Fruit fly (Drosophila melanogaster) whole organism, embryonic: ENCODE measurements around the gene dnc.

Source experiments
- B-H1 ChIP-seq: fragments of 200-800 bp; sonication (Bioruptor generic); IDR thresholded peaks from 3 replicates; pipeline ENCODE4 v1.3.6; 2022; ENCODE audit warnings: missing biosample characterization, missing genetic modification characterization
- CG12391 ChIP-seq: fragments of 200-800 bp; sonication (Bioruptor generic); optimal IDR thresholded peaks from 3 replicates; lab custom pipeline; 2018; ENCODE audit warnings: missing biosample characterization, mild to moderate bottlenecking, missing genetic modification characterization, moderate library complexity
- CG13123 ChIP-seq: fragments of 200-800 bp; sonication (Bioruptor generic); optimal IDR thresholded peaks from 2 replicates; lab custom pipeline; 2016; ENCODE audit warnings: missing biosample characterization, missing genetic modification characterization
- CG13624 ChIP-seq: fragments of 200-800 bp; sonication (Bioruptor generic); optimal IDR thresholded peaks from 2 replicates; lab custom pipeline; 2016; ENCODE audit warnings: missing biosample characterization, missing genetic modification characterization
- CG1603 ChIP-seq: fragments of 200-800 bp; sonication (Bioruptor generic); optimal IDR thresholded peaks from 2 replicates; lab custom pipeline; 2019; ENCODE audit warnings: missing biosample characterization, mild to moderate bottlenecking, missing genetic modification characterization, moderate library complexity
- CG16863 ChIP-seq: fragments of 200-800 bp; sonication (Bioruptor generic); optimal IDR thresholded peaks from 3 replicates; lab custom pipeline; 2016; ENCODE audit warnings: missing biosample characterization, missing genetic modification characterization
- CG17328 ChIP-seq: fragments of 200-800 bp; sonication (Bioruptor generic); IDR thresholded peaks from 2 replicates; pipeline ENCODE4 v1.3.6; 2022; ENCODE audit warnings: missing biosample characterization, missing genetic modification characterization
- CG34224 ChIP-seq: fragments of 200-800 bp; sonication (Bioruptor generic); IDR thresholded peaks from 3 replicates; pipeline ENCODE4 v1.3.6; 2022; ENCODE audit warnings: missing biosample characterization, missing genetic modification characterization; ENCODE audit not compliant: partially characterized antibody
- CG6175 ChIP-seq: fragments of 200-800 bp; sonication (Bioruptor generic); IDR thresholded peaks from 3 replicates; pipeline ENCODE4 v1.3.6; 2022; ENCODE audit warnings: missing biosample characterization, missing genetic modification characterization
- CG6272 ChIP-seq: fragments of 200-800 bp; sonication (Bioruptor generic); IDR thresholded peaks from 2 replicates; pipeline ENCODE4 v1.3.6; 2022; ENCODE audit warnings: missing biosample characterization, missing genetic modification characterization
- CG6765 ChIP-seq: fragments of 200-800 bp; sonication (Bioruptor generic); optimal IDR thresholded peaks from 3 replicates; lab custom pipeline; 2017; ENCODE audit warnings: missing biosample characterization, mild to moderate bottlenecking, missing genetic modification characterization
- CG8290 ChIP-seq, 3 experiments: fragments of 200-800 bp; sonication (Bioruptor generic); optimal IDR thresholded peaks; 2 replicates each; lab custom pipeline; 2016 to 2019; ENCODE audit warnings: missing biosample characterization in 3 of 3, missing genetic modification characterization in 3 of 3, mild to moderate bottlenecking in 2 of 3, moderate library complexity in 1 of 3
- CG9215 ChIP-seq: fragments of 200-800 bp; sonication (Bioruptor generic); IDR thresholded peaks from 2 replicates; pipeline ENCODE4 v1.3.6; 2022; ENCODE audit warnings: missing biosample characterization, missing genetic modification characterization
- CG9876 ChIP-seq: fragments of 200-800 bp; sonication (Bioruptor generic); optimal IDR thresholded peaks from 2 replicates; lab custom pipeline; 2016; ENCODE audit warnings: missing biosample characterization, missing genetic modification characterization
- ERR ChIP-seq: fragments of 200-800 bp; sonication (Bioruptor generic); optimal IDR thresholded peaks from 2 replicates; lab custom pipeline; 2016; ENCODE audit warnings: missing biosample characterization, missing genetic modification characterization
- H15 ChIP-seq: fragments of 200-800 bp; sonication (Bioruptor generic); IDR thresholded peaks from 3 replicates; pipeline ENCODE4 v1.3.6; 2022; ENCODE audit warnings: missing biosample characterization, missing genetic modification characterization
- HLH3B ChIP-seq: fragments of 200-800 bp; sonication (Bioruptor generic); IDR thresholded peaks from 2 replicates; pipeline ENCODE4 v1.3.6; 2022; ENCODE audit warnings: missing biosample characterization, missing genetic modification characterization
- Hmr ChIP-seq: fragments of 200-800 bp; sonication (Bioruptor generic); optimal IDR thresholded peaks from 3 replicates; lab custom pipeline; 2017; ENCODE audit warnings: mild to moderate bottlenecking, missing biosample characterization, missing genetic modification reagents, missing genetic modification characterization
- Lpt ChIP-seq: fragments of >200 bp; optimal IDR thresholded peaks from 2 replicates; lab custom pipeline; 2018; ENCODE audit warnings: missing biosample characterization, missing genetic modification characterization
- Mad ChIP-seq: fragments of 200-800 bp; sonication (Bioruptor generic); optimal IDR thresholded peaks from 2 replicates; lab custom pipeline; 2016; ENCODE audit warnings: missing biosample characterization, missing genetic modification characterization
- Mes4 ChIP-seq: fragments of 200-800 bp; sonication (Bioruptor generic); optimal IDR thresholded peaks from 2 replicates; lab custom pipeline; 2016; ENCODE audit warnings: missing biosample characterization, missing genetic modification characterization
- Sox102F ChIP-seq: fragments of 200-800 bp; sonication (Bioruptor generic); optimal IDR thresholded peaks from 2 replicates; lab custom pipeline; 2018; ENCODE audit warnings: missing biosample characterization, mild to moderate bottlenecking, missing genetic modification characterization, moderate library complexity
- bsh ChIP-seq, 2 experiments: fragments of 200-800 bp; sonication (Bioruptor generic); optimal IDR thresholded peaks; 2 replicates each; lab custom pipeline; 2017 to 2018; ENCODE audit warnings: mild to moderate bottlenecking in 2 of 2, missing biosample characterization in 2 of 2, missing genetic modification characterization in 2 of 2, moderate library complexity in 1 of 2
- caup ChIP-seq: fragments of 200-800 bp; sonication (Bioruptor generic); optimal IDR thresholded peaks from 3 replicates; lab custom pipeline; 2017; ENCODE audit warnings: missing biosample characterization, mild to moderate bottlenecking, missing genetic modification characterization, moderate library complexity; ENCODE audit not compliant: severe bottlenecking
- crol ChIP-seq: fragments of 200-800 bp; sonication (Bioruptor generic); IDR thresholded peaks from 2 replicates; pipeline ENCODE4 v1.3.6; 2022; ENCODE audit warnings: missing biosample characterization, missing genetic modification characterization
- dan ChIP-seq: fragments of 200-800 bp; sonication (Bioruptor generic); IDR thresholded peaks from 2 replicates; pipeline ENCODE4 v1.3.6; 2022; ENCODE audit warnings: missing biosample characterization, missing genetic modification characterization
- disco-r ChIP-seq: fragments of 200-800 bp; sonication (Bioruptor generic); optimal IDR thresholded peaks from 2 replicates; lab custom pipeline; 2016; ENCODE audit warnings: missing biosample characterization, missing genetic modification characterization
- fd96Cb ChIP-seq: fragments of 200-800 bp; sonication (Bioruptor generic); optimal IDR thresholded peaks from 2 replicates; lab custom pipeline; 2018; ENCODE audit warnings: missing biosample characterization, mild to moderate bottlenecking, missing genetic modification characterization, moderate library complexity
- gce ChIP-seq: fragments of 200-800 bp; sonication (Bioruptor generic); IDR thresholded peaks from 3 replicates; pipeline ENCODE4 v1.3.6; 2022; ENCODE audit warnings: missing biosample characterization, missing genetic modification characterization
- gcm ChIP-seq: fragments of 200-800 bp; sonication (Bioruptor generic); optimal IDR thresholded peaks from 2 replicates; lab custom pipeline; 2019; ENCODE audit warnings: missing biosample characterization, mild to moderate bottlenecking, missing genetic modification characterization, moderate library complexity
- hkb ChIP-seq, 2 experiments: fragments of 200-800 bp in 1 of 2; fragments of >200 bp in 1 of 2; sonication (Bioruptor generic) in 1 of 2; IDR thresholded peaks in 1 of 2; optimal IDR thresholded peaks in 1 of 2; 2 replicates each; pipeline versions ENCODE4 v1.3.6 to Lab custom; 2017 to 2022; ENCODE audit warnings: missing biosample characterization in 1 of 2, missing genetic modification characterization in 1 of 2
- ind ChIP-seq: fragments of 200-800 bp; sonication (Bioruptor generic); optimal IDR thresholded peaks from 3 replicates; lab custom pipeline; 2016; ENCODE audit warnings: missing biosample characterization, missing genetic modification characterization
- insv ChIP-seq, 2 experiments: fragments of 200-800 bp; sonication (Bioruptor generic); optimal IDR thresholded peaks; 3 replicates each; lab custom pipeline; 2016 to 2018; ENCODE audit warnings: missing biosample characterization in 2 of 2, missing genetic modification characterization in 2 of 2
- lab ChIP-seq: fragments of 200-800 bp; sonication (Bioruptor generic); optimal IDR thresholded peaks from 3 replicates; lab custom pipeline; 2017; ENCODE audit warnings: missing biosample characterization, missing genetic modification characterization, mild to moderate bottlenecking, moderate library complexity, missing genetic modification reagents
- lola ChIP-seq, 3 experiments: fragments of >200 bp in 2 of 3; fragments of 200-800 bp in 1 of 3; sonication (Bioruptor generic) in 1 of 3; optimal IDR thresholded peaks; 2 replicates each; lab custom pipeline; 2017 to 2019; ENCODE audit warnings: missing biosample characterization in 3 of 3, missing genetic modification characterization in 3 of 3, mild to moderate bottlenecking in 1 of 3, moderate library complexity in 1 of 3
- maf-S ChIP-seq: fragments of 200-800 bp; sonication (Bioruptor generic); optimal IDR thresholded peaks from 2 replicates; lab custom pipeline; 2016; ENCODE audit warnings: missing biosample characterization, missing genetic modification characterization
- mld ChIP-seq: fragments of 200-800 bp; sonication (Bioruptor generic); IDR thresholded peaks from 3 replicates; pipeline ENCODE4 v1.3.6; 2022; ENCODE audit warnings: missing biosample characterization, missing genetic modification characterization; ENCODE audit not compliant: partially characterized antibody
- pfk ChIP-seq: fragments of 200-800 bp; sonication (Bioruptor generic); optimal IDR thresholded peaks from 2 replicates; lab custom pipeline; 2018; ENCODE audit warnings: missing biosample characterization, mild to moderate bottlenecking, missing genetic modification characterization, moderate library complexity
- run ChIP-seq: fragments of 200-800 bp; sonication (Bioruptor generic); optimal IDR thresholded peaks from 3 replicates; lab custom pipeline; 2018; ENCODE audit warnings: missing biosample characterization, mild to moderate bottlenecking, missing genetic modification characterization
- sc ChIP-seq, 3 experiments: fragments of >200 bp in 2 of 3; fragments of 200-800 bp in 1 of 3; sonication (Bioruptor generic) in 1 of 3; optimal IDR thresholded peaks; 2 replicates in 2 of 3; 3 replicates in 1 of 3; lab custom pipeline; 2017; ENCODE audit warnings: mild to moderate bottlenecking in 1 of 3, missing biosample characterization in 1 of 3, missing genetic modification characterization in 1 of 3, missing genetic modification reagents in 1 of 3
- sens-2 ChIP-seq: fragments of 200-800 bp; sonication (Bioruptor generic); IDR thresholded peaks from 2 replicates; pipeline ENCODE4 v1.3.6; 2022; ENCODE audit warnings: missing biosample characterization, missing genetic modification characterization
- seq ChIP-seq: fragments of 200-800 bp; sonication (Bioruptor generic); IDR thresholded peaks from 2 replicates; pipeline ENCODE4 v1.3.6; 2022; ENCODE audit warnings: missing biosample characterization, missing genetic modification characterization
- sna ChIP-seq: fragments of 200-800 bp; sonication (Bioruptor generic); IDR thresholded peaks from 2 replicates; pipeline ENCODE4 v1.3.6; 2022; ENCODE audit warnings: missing biosample characterization, missing genetic modification characterization; ENCODE audit not compliant: partially characterized antibody
- ssp ChIP-seq: fragments of 200-800 bp; sonication (Bioruptor generic); IDR thresholded peaks from 2 replicates; pipeline ENCODE4 v1.3.6; 2022; ENCODE audit warnings: missing biosample characterization, missing genetic modification characterization
- tin ChIP-seq: fragments of 200-800 bp; sonication (Bioruptor generic); optimal IDR thresholded peaks from 3 replicates; lab custom pipeline; 2016; ENCODE audit warnings: missing biosample characterization, missing genetic modification characterization
- wdn ChIP-seq: fragments of 200-800 bp; sonication (Bioruptor generic); IDR thresholded peaks from 2 replicates; pipeline ENCODE4 v1.3.6; 2022; ENCODE audit warnings: missing biosample characterization, missing genetic modification characterization

Gene dnc

dm6 chrX:3205887-3206794 is 29.9 kb downstream of the dnc start (continued):
- TF ChIP-seq pfk (GFP tag; lab: Kevin White, UChicago) (no peak), Sox102F (peak; percentile 59), CG6272 (peak; percentile 36; the same call in 1 of the 2 replicates), maf-S (GFP tag; lab: Kevin White, UChicago) (peak; percentile 55), mld (no peak), CG9876 (GFP tag; lab: Kevin White, UChicago) (peak; percentile 30), CG34224 (GFP tag; lab: Robert Waterston, UW) (no peak), H15 (GFP tag; lab: Robert Waterston, UW) (peak; percentile 63; the same call in 1 of the 3 replicates), seq (peak; percentile 76), Mad (GFP tag; lab: Kevin White, UChicago) (peak; percentile 20), insv (GFP tag; optimal IDR thresholded peaks at IDR 0.05; lab: Kevin White, UChicago) (no peak), CG6175 (GFP tag; lab: Robert Waterston, UW) (no peak), B-H1 (GFP tag; lab: Robert Waterston, UW) (peak; percentile 62), sens-2 (GFP tag; lab: Robert Waterston, UW) (peak; percentile 53; the same call in 1 of the 2 replicates), Mes4 (peak; percentile 39), sna (GFP tag; lab: Robert Waterston, UW) (no peak), ERR (peak; percentile 61), gcm (GFP tag; lab: Kevin White, UChicago) (no peak), crol (GFP tag; lab: Robert Waterston, UW) (no peak), Lpt (GFP tag; lab: Kevin White, UChicago) (no peak), lab (GFP tag; lab: Kevin White, UChicago) (peak; percentile 89), CG6765 (GFP tag; lab: Kevin White, UChicago) (peak; percentile 69), disco-r (GFP tag; lab: Kevin White, UChicago) (peak; percentile 25), wdn (GFP tag; lab: Robert Waterston, UW) (0 out of 2 replicates have a peak, but pooled peaks have one; percentile 44), gce (GFP tag; lab: Robert Waterston, UW) (peak; percentile 65; the same call in 1 of the 3 replicates), CG1603 (tag; lab: Kevin White, UChicago) (peak; percentile 29), ind (GFP tag; lab: Kevin White, UChicago) (peak; percentile 71), hkb (optimal IDR thresholded peaks at IDR 0.05; lab: Kevin White, UChicago) (no peak), hkb (GFP tag; IDR thresholded peaks at IDR 0.05; lab: Robert Waterston, UW) (peak; percentile 81), CG13123 (GFP tag; lab: Kevin White, UChicago) (no peak), fd96Cb (tag; lab: Kevin White, UChicago) (peak; percentile 47), CG8290 (GFP tag; optimal IDR thresholded peaks at IDR 0.05; lab: Kevin White, UChicago) (no peak), CG8290 (tag; optimal IDR thresholded peaks at IDR 0.05; lab: Kevin White, UChicago) (peak in 1 of 2 experiments; percentile 63), tin (GFP tag; lab: Kevin White, UChicago) (peak; percentile 53), CG17328 (GFP tag; lab: Robert Waterston, UW) (peak; percentile 81), Hmr (GFP tag; lab: Kevin White, UChicago) (peak; percentile 79), run (tag; lab: Kevin White, UChicago) (no peak), ssp (GFP tag; lab: Robert Waterston, UW) (no peak; the same call in none of the 2 replicates), sc (optimal IDR thresholded peaks at IDR 0.05; lab: Kevin White, UChicago) (no peak), sc (GFP tag; optimal IDR thresholded peaks at IDR 0.05; lab: Kevin White, UChicago) (no peak), caup (GFP tag; lab: Kevin White, UChicago) (peak; percentile 64), CG16863 (GFP tag; lab: Kevin White, UChicago) (peak; percentile 58), CG13624 (GFP tag; lab: Kevin White, UChicago) (peak; percentile 70), CG9215 (peak; percentile 50), lola (GFP tag; optimal IDR thresholded peaks at IDR 0.05; lab: Kevin White, UChicago) (no peak), dan (GFP tag; lab: Robert Waterston, UW) (no peak), HLH3B (GFP tag; lab: Robert Waterston, UW) (peak; percentile 73), CG12391 (tag; lab: Kevin White, UChicago) (peak; percentile 30), bsh (GFP tag; optimal IDR thresholded peaks at IDR 0.05; lab: Kevin White, UChicago) (peak in 1 of 2 experiments; percentile 67)
